Fruit fly (Drosophila melanogaster) S2 (cell line): ENCODE data around the gene caup.

Experiments used
- CG8478 ChIP-seq: fragments of >200 bp; optimal IDR thresholded peaks from 2 replicates; lab custom pipeline; 2018
- CTCF ChIP-seq, 2 experiments: fragments of >200 bp; optimal IDR thresholded peaks; 2 replicates each; lab custom pipeline; 2018

DNA sequence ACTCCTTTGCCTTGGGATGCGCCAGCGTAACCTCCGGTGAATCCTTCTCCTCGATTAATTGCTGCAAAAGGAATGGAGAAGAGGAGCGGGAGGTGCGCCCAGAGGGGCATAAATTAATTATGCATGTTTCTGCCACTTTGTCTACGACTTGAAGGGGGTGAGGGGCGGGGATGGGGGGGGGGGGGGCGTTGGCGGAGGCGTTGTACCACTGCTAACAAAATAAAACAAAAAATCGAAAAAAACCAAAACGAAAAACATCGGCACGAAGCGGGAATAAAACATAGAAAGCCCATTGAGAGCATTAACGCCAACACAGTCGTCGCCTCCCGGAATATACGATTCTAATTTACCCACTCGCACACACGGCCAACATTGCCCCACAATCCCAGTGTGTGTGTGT, 44.5 kb upstream of the caup start:
- no peak for TF ChIP-seq CTCF (optimal IDR thresholded peaks at IDR 0.05; lab: Kevin White, UChicago)
- no peak for TF ChIP-seq CG8478
